Worm (Caenorhabditis elegans) whole organism, young adult: Measurements from ENCODE around the gene ZK795.2.

ENCODE experiments used
- F39B2.1 ChIP-seq: fragments of 200-800 bp; sonication (Bioruptor generic); IDR thresholded peaks from 2 replicates; pipeline ENCODE4 v1.3.6; 2022; ENCODE audit warnings: missing genetic modification reagents, missing genetic modification characterization, missing compliant biosample characterization
- chd-7 ChIP-seq: sonication (generic microtip); optimal IDR thresholded peaks from 2 replicates; lab custom pipeline; 2016; ENCODE audit warnings: mild to moderate bottlenecking, missing genetic modification characterization, moderate library complexity, missing compliant biosample characterization
- dpl-1 ChIP-seq: fragments of 150-350 bp; optimal IDR thresholded peaks from 2 replicates; lab custom pipeline; 2014; ENCODE audit warnings: missing biosample characterization, missing genetic modification reagents, missing genetic modification characterization
- lag-1 ChIP-seq: fragments of 200-800 bp; sonication (Bioruptor generic); IDR thresholded peaks from 2 replicates; pipeline ENCODE4 v1.3.6; 2022; ENCODE audit warnings: missing genetic modification reagents, missing genetic modification characterization, missing compliant biosample characterization
- madf-10 ChIP-seq: sonication (generic microtip); optimal IDR thresholded peaks from 2 replicates; lab custom pipeline; 2016; ENCODE audit warnings: mild to moderate bottlenecking, missing genetic modification characterization, missing compliant biosample characterization
- nhr-27 ChIP-seq: fragments of 200-800 bp; sonication (Bioruptor generic); optimal IDR thresholded peaks from 2 replicates; lab custom pipeline; 2018; ENCODE audit warnings: mild to moderate bottlenecking, missing genetic modification characterization, moderate library complexity, missing compliant biosample characterization
- snpc-4 ChIP-seq, 5 experiments: fragments of 150-350 bp in 1 of 5; sonication (generic microtip) in 4 of 5; optimal IDR thresholded peaks; 2 replicates each; lab custom pipeline; 2014 to 2018; ENCODE audit warnings: missing genetic modification characterization in 5 of 5, missing biosample characterization in 3 of 5, antibody characterized with exemption in 2 of 5, mild to moderate bottlenecking in 2 of 5, missing compliant biosample characterization in 2 of 5, missing genotype in 2 of 5, moderate library complexity in 2 of 5, missing genetic modification reagents in 1 of 5
- unc-130 ChIP-seq: sonication (generic microtip); optimal IDR thresholded peaks from 2 replicates; lab custom pipeline; 2016; ENCODE audit warnings: missing genetic modification reagents, missing genetic modification characterization, missing compliant biosample characterization
- zfh-2 ChIP-seq: fragments of 200-800 bp; sonication (Bioruptor generic); conservative IDR thresholded peaks from 2 replicates; pipeline ENCODE4 v1.3.6; 2022; ENCODE audit warnings: missing genetic modification reagents, missing genetic modification characterization, missing compliant biosample characterization

DNA sequence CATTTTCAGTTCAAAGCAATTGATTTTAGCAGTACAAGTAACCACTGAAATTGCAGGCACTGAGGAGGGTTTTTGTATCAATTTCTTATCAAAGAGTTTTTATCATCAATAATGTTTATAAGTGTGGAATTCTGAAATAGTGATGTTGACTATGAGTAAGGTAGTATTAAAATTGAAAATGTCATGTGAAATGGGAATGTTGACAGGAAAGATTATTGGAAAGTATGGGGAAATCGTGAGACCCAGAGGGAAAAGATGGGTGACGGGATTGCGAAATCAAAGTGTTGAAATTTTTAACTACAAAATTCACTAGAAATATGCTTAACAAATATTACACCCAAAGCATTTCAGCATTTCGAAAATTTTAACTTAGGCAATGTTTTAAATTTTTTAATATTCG, 31.6 kb downstream of the ZK795.2 start, which contains the start of gene F53B2.8:
- TF ChIP-seq snpc-4 (GFP tag; optimal IDR thresholded peaks at IDR 0.05; lab: Kevin White, UChicago) (no peak), snpc-4 (tag; optimal IDR thresholded peaks at IDR 0.05; lab: Kevin White, UChicago) (no peak), unc-130 (GFP tag; lab: Kevin White, UChicago) (no peak), chd-7 (tag; lab: Kevin White, UChicago) (no peak), madf-10 (tag; lab: Kevin White, UChicago) (no peak), dpl-1 (GFP tag; lab: Kevin White, UChicago) (no peak), lag-1 (GFP tag; lab: Robert Waterston, UW) (no peak), nhr-27 (tag; lab: Kevin White, UChicago) (no peak), zfh-2 (GFP tag; lab: Robert Waterston, UW) (no peak), F39B2.1 (GFP tag; lab: Robert Waterston, UW) (no peak)
